Worm (Caenorhabditis elegans): ENCODE measurements around the gene ugt-12.
"Not testable (repeated sequence)": the region's sequence is repeated elsewhere in the genome, so short reads cannot be mapped to it uniquely, and the experiment has no call there.

ugt-12 gene

ce11 chrV:4905953-4906352 lies 16.5 kb upstream of the ugt-12 start, which contains the start of gene ugt-14:
Gene ugt-14 (plus strand): TSS chrV:4906253.
- TF ChIP-seq nhr-28 (tag; optimal IDR thresholded peaks at IDR 0.05), result peak; percentile 88
- no peak for TF ChIP-seq zfp-2 (tag; optimal IDR thresholded peaks at IDR 0.05)

- peak in 1 of 2 experiments; percentile 0 for TF ChIP-seq mdl-1 (tag; optimal IDR thresholded peaks at IDR 0.05)
- TF ChIP-seq R02D3.7 (tag; optimal IDR thresholded peaks at IDR 0.05), result no peak
- TF ChIP-seq nhr-28 (tag; optimal IDR thresholded peaks at IDR 0.05), result peak; percentile 100
- no peak for TF ChIP-seq sdz-12 (GFP tag; optimal IDR thresholded peaks at IDR 0.05)
Measured at ce11 chrV:4903696-4904095, 14.3 kb upstream of the ugt-12 start, which contains the start of gene ugt-8. Gene ugt-8 (plus strand): TSS chrV:4903930.

- TF ChIP-seq nhr-28 (tag; optimal IDR thresholded peaks at IDR 0.05), result peak; percentile 7
- no peak for TF ChIP-seq dmd-6 (GFP tag; IDR thresholded peaks at IDR 0.05)
Measured at ce11 chrV:4901074-4901473, 11.6 kb upstream of the ugt-12 start, which contains the start of gene ugt-67. Gene ugt-67 (plus strand): TSS chrV:4901374.

- TF ChIP-seq unc-62 (GFP tag; optimal IDR thresholded peaks at IDR 0.05 in 1 of 2), result peak in 1 of 2 experiments; percentile 75
- TF ChIP-seq unc-62 (tag; optimal IDR thresholded peaks at IDR 0.05), result not testable (repeated sequence)
Measured at ce11 chrV:4900020-4900419, 10.6 kb upstream of the ugt-12 start, which contains the start of gene ugt-10. Gene ugt-10 (minus strand): TSS chrV:4900120.

ce11 chrV:4895744-4896143 lies 6.3 kb upstream of the ugt-12 start, which contains the start of gene ugt-9:
Gene ugt-9 (plus strand): TSS chrV:4896048.
- TF ChIP-seq unc-62 (GFP tag; optimal IDR thresholded peaks at IDR 0.05 in 1 of 2) (peak in 1 of 2 experiments; percentile 84), unc-62 (tag; optimal IDR thresholded peaks at IDR 0.05) (no peak), mep-1 (tag; optimal IDR thresholded peaks at IDR 0.05) (no peak), nhr-48 (tag; optimal IDR thresholded peaks at IDR 0.05) (no peak), nhr-11 (tag; optimal IDR thresholded peaks at IDR 0.05) (no peak), nhr-28 (tag; optimal IDR thresholded peaks at IDR 0.05) (peak; percentile 99), dpl-1 (GFP tag; optimal IDR thresholded peaks at IDR 0.05) (no peak), hlh-30 (tag; optimal IDR thresholded peaks at IDR 0.05; ENCODE audit: insufficient read depth) (no peak), egl-43 (GFP tag; IDR thresholded peaks at IDR 0.05) (no peak), php-3 (GFP tag; IDR thresholded peaks at IDR 0.05) (no peak), mxl-2 (GFP tag; conservative IDR thresholded peaks at IDR 0.05) (no peak), lin-39 (tag; optimal IDR thresholded peaks at IDR 0.05) (no peak), rbr-2 (tag; optimal IDR thresholded peaks at IDR 0.05) (no peak), ctbp-1 (GFP tag; IDR thresholded peaks at IDR 0.05) (no peak), Y5F2A.4 (GFP tag; optimal IDR thresholded peaks at IDR 0.05) (no peak), nhr-77 (tag; optimal IDR thresholded peaks at IDR 0.05) (peak; percentile 53), pqm-1 (tag; optimal IDR thresholded peaks at IDR 0.05) (no peak), daf-8 (GFP tag; IDR thresholded peaks at IDR 0.05) (no peak), daf-16 (GFP tag; optimal IDR thresholded peaks at IDR 0.05) (no peak), daf-16 (tag; optimal IDR thresholded peaks at IDR 0.05) (peak; percentile 17), zfp-2 (tag; optimal IDR thresholded peaks at IDR 0.05) (no peak), lir-3 (tag; optimal IDR thresholded peaks at IDR 0.05) (no peak), mdt-29 (GFP tag; IDR thresholded peaks at IDR 0.05) (no peak), R02D3.7 (tag; optimal IDR thresholded peaks at IDR 0.05) (no peak)

ce11 chrV:4894971-4895370 lies 5.5 kb upstream of the ugt-12 start, which contains the start of gene ugt-11:
Gene ugt-11 (minus strand): TSS chrV:4895071.
- TF ChIP-seq madf-5 (GFP tag; IDR thresholded peaks at IDR 0.05) (no peak), ceh-20 (GFP tag; IDR thresholded peaks at IDR 0.05) (no peak), dmd-6 (GFP tag; IDR thresholded peaks at IDR 0.05) (no peak), aha-1 (tag) (peak; percentile 21)

- TF ChIP-seq attf-4 (tag; optimal IDR thresholded peaks at IDR 0.05) (no peak), F10B5.3 (tag; optimal IDR thresholded peaks at IDR 0.05) (no peak), unc-130 (GFP tag; optimal IDR thresholded peaks at IDR 0.05) (peak; percentile 26), mdl-1 (tag; optimal IDR thresholded peaks at IDR 0.05) (no peak), F49E8.2 (tag; optimal IDR thresholded peaks at IDR 0.05; ENCODE audit: borderline replicate concordance) (peak; percentile 30), lin-39 (tag; optimal IDR thresholded peaks at IDR 0.05) (no peak), lin-38 (GFP tag; IDR thresholded peaks at IDR 0.05) (peak; percentile 60)
Measured at ce11 chrV:4891305-4891704, 1.9 kb upstream of the ugt-12 start.
